Fruit fly (Drosophila melanogaster) whole organism, embryonic: ENCODE results near the gene CG14840.

ENCODE experiments used
- Abd-B ChIP-seq: fragments of 200-800 bp; sonication (Bioruptor generic); optimal IDR thresholded peaks from 2 replicates; lab custom pipeline; 2018; ENCODE audit warnings: missing biosample characterization, mild to moderate bottlenecking, missing genetic modification characterization, moderate library complexity
- Asciz ChIP-seq: fragments of 200-800 bp; sonication (Bioruptor generic); optimal IDR thresholded peaks from 2 replicates; lab custom pipeline; 2017; ENCODE audit warnings: missing biosample characterization, mild to moderate bottlenecking, missing genetic modification characterization, missing genetic modification reagents
- Blimp-1 ChIP-seq: fragments of 200-800 bp; sonication (Bioruptor generic); optimal IDR thresholded peaks from 3 replicates; lab custom pipeline; 2018; ENCODE audit warnings: missing biosample characterization, missing genetic modification characterization, mild to moderate bottlenecking, moderate library complexity, missing genetic modification reagents
- CG10366 ChIP-seq: fragments of 200-800 bp; sonication (Bioruptor generic); IDR thresholded peaks from 2 replicates; pipeline ENCODE4 v1.3.6; 2022; ENCODE audit warnings: missing biosample characterization, missing genetic modification characterization
- CG12219 ChIP-seq: fragments of 200-800 bp; sonication (Bioruptor generic); optimal IDR thresholded peaks from 3 replicates; lab custom pipeline; 2018; ENCODE audit warnings: missing biosample characterization, mild to moderate bottlenecking, missing genetic modification characterization
- CG13296 ChIP-seq: fragments of 200-800 bp; sonication (Bioruptor generic); optimal IDR thresholded peaks from 3 replicates; lab custom pipeline; 2018; ENCODE audit warnings: missing biosample characterization, mild to moderate bottlenecking, missing genetic modification characterization
- CG13424 ChIP-seq: fragments of 200-800 bp; sonication (Bioruptor generic); optimal IDR thresholded peaks from 2 replicates; lab custom pipeline; 2019; ENCODE audit warnings: missing biosample characterization, mild to moderate bottlenecking, missing genetic modification characterization, moderate library complexity
- CG14441 ChIP-seq: fragments of 200-800 bp; sonication (Bioruptor generic); IDR thresholded peaks from 2 replicates; pipeline ENCODE4 v1.3.6; 2022; ENCODE audit warnings: missing biosample characterization, missing genetic modification characterization
- CG1529 ChIP-seq: fragments of 200-800 bp; sonication (Bioruptor generic); optimal IDR thresholded peaks from 3 replicates; lab custom pipeline; 2018; ENCODE audit warnings: missing biosample characterization, missing genetic modification characterization
- CG15696 ChIP-seq: fragments of 200-800 bp; sonication (Bioruptor generic); optimal IDR thresholded peaks from 2 replicates; lab custom pipeline; 2019; ENCODE audit warnings: missing biosample characterization, mild to moderate bottlenecking, missing genetic modification characterization, moderate library complexity
- CG17385 ChIP-seq: fragments of 200-800 bp; sonication (Bioruptor generic); optimal IDR thresholded peaks from 3 replicates; lab custom pipeline; 2018; ENCODE audit warnings: missing biosample characterization, mild to moderate bottlenecking, missing genetic modification characterization
- CG17568 ChIP-seq: fragments of 200-800 bp; sonication (Bioruptor generic); optimal IDR thresholded peaks from 2 replicates; lab custom pipeline; 2018; ENCODE audit warnings: missing biosample characterization, mild to moderate bottlenecking, missing genetic modification characterization, moderate library complexity
- CG18262 ChIP-seq: fragments of 200-800 bp; optimal IDR thresholded peaks from 3 replicates; lab custom pipeline; 2019; ENCODE audit warnings: missing biosample characterization, mild to moderate bottlenecking, missing genetic modification characterization, moderate library complexity
- CG3065 ChIP-seq: fragments of 200-800 bp; sonication (Bioruptor generic); optimal IDR thresholded peaks from 2 replicates; lab custom pipeline; 2016; ENCODE audit warnings: missing biosample characterization, missing genetic modification characterization
- CG3726 ChIP-seq: fragments of 200-800 bp; sonication (Bioruptor generic); IDR thresholded peaks from 3 replicates; pipeline ENCODE4, ENCODE4 v1.3.6; 2022; ENCODE audit warnings: missing biosample characterization, missing genetic modification characterization
- CG3847 ChIP-seq: fragments of 200-800 bp; sonication (Bioruptor generic); IDR thresholded peaks from 2 replicates; pipeline ENCODE4 v1.3.6; 2022; ENCODE audit warnings: missing biosample characterization, missing genetic modification characterization
- CG6175 ChIP-seq: fragments of 200-800 bp; sonication (Bioruptor generic); IDR thresholded peaks from 3 replicates; pipeline ENCODE4 v1.3.6; 2022; ENCODE audit warnings: missing biosample characterization, missing genetic modification characterization
- CG7271 ChIP-seq: fragments of 200-800 bp; sonication (Bioruptor generic); optimal IDR thresholded peaks from 2 replicates; lab custom pipeline; 2018; ENCODE audit warnings: missing biosample characterization, mild to moderate bottlenecking, missing genetic modification characterization, moderate library complexity
- CG7556 ChIP-seq: fragments of 200-800 bp; sonication (Bioruptor generic); optimal IDR thresholded peaks from 2 replicates; lab custom pipeline; 2017; ENCODE audit warnings: missing biosample characterization, mild to moderate bottlenecking, missing genetic modification characterization
- CG7839 ChIP-seq: fragments of 200-800 bp; sonication (Bioruptor generic); optimal IDR thresholded peaks from 3 replicates; lab custom pipeline; 2018; ENCODE audit warnings: missing biosample characterization, mild to moderate bottlenecking, missing genetic modification characterization, moderate library complexity
- CG7987 ChIP-seq: fragments of 200-800 bp; sonication (Bioruptor generic); optimal IDR thresholded peaks from 2 replicates; lab custom pipeline; 2018; ENCODE audit warnings: missing biosample characterization, mild to moderate bottlenecking, missing genetic modification characterization, moderate library complexity
- CG8089 ChIP-seq: fragments of 200-800 bp; sonication (Bioruptor generic); optimal IDR thresholded peaks from 3 replicates; lab custom pipeline; 2016; ENCODE audit warnings: missing biosample characterization, missing genetic modification characterization
- CG8388 ChIP-seq: fragments of 200-800 bp; sonication (Bioruptor generic); optimal IDR thresholded peaks from 2 replicates; lab custom pipeline; 2019; ENCODE audit warnings: missing biosample characterization, mild to moderate bottlenecking, missing genetic modification characterization, moderate library complexity
- CG8924 ChIP-seq: fragments of 200-800 bp; optimal IDR thresholded peaks from 3 replicates; lab custom pipeline; 2019; ENCODE audit warnings: missing biosample characterization, mild to moderate bottlenecking, missing genetic modification characterization, moderate library complexity
- D ChIP-seq, 2 experiments: fragments of 200-800 bp in 1 of 2; fragments of >200 bp in 1 of 2; sonication (Bioruptor generic) in 1 of 2; optimal IDR thresholded peaks; 2 replicates in 1 of 2; 3 replicates in 1 of 2; lab custom pipeline; 2017; ENCODE audit warnings: mild to moderate bottlenecking in 1 of 2, missing biosample characterization in 1 of 2, missing genetic modification characterization in 1 of 2, missing genetic modification reagents in 1 of 2
- HLH54F ChIP-seq: fragments of 200-800 bp; sonication (Bioruptor generic); optimal IDR thresholded peaks from 3 replicates; lab custom pipeline; 2016; ENCODE audit warnings: missing biosample characterization, missing genetic modification characterization
- Mes4 ChIP-seq: fragments of 200-800 bp; sonication (Bioruptor generic); optimal IDR thresholded peaks from 2 replicates; lab custom pipeline; 2016; ENCODE audit warnings: missing biosample characterization, missing genetic modification characterization
- Nf-YA ChIP-seq: fragments of 200-800 bp; sonication (Bioruptor generic); IDR thresholded peaks from 2 replicates; pipeline ENCODE4 v1.3.6; 2022; ENCODE audit warnings: missing biosample characterization, missing genetic modification characterization
- Optix ChIP-seq: fragments of 200-800 bp; sonication (Bioruptor generic); IDR thresholded peaks from 3 replicates; pipeline ENCODE4 v1.3.6; 2022; ENCODE audit warnings: missing biosample characterization, missing genetic modification characterization
- PHDP ChIP-seq: fragments of 200-800 bp; sonication (Bioruptor generic); optimal IDR thresholded peaks from 3 replicates; lab custom pipeline; 2018; ENCODE audit warnings: missing biosample characterization, mild to moderate bottlenecking, missing genetic modification characterization, moderate library complexity
- Sox102F ChIP-seq: fragments of 200-800 bp; sonication (Bioruptor generic); optimal IDR thresholded peaks from 2 replicates; lab custom pipeline; 2018; ENCODE audit warnings: missing biosample characterization, mild to moderate bottlenecking, missing genetic modification characterization, moderate library complexity
- Sry-β ChIP-seq: fragments of 200-800 bp; sonication (Bioruptor generic); optimal IDR thresholded peaks from 2 replicates; lab custom pipeline; 2018; ENCODE audit warnings: missing biosample characterization, mild to moderate bottlenecking, missing genetic modification characterization, moderate library complexity
- Ssrp ChIP-seq: fragments of 200-800 bp; sonication (Bioruptor generic); optimal IDR thresholded peaks from 2 replicates; lab custom pipeline; 2018; ENCODE audit warnings: missing biosample characterization, mild to moderate bottlenecking, missing genetic modification characterization, moderate library complexity
- ase ChIP-seq: fragments of 200-800 bp; sonication (Bioruptor generic); IDR thresholded peaks from 3 replicates; pipeline ENCODE4 v1.3.6; 2022; ENCODE audit warnings: missing biosample characterization, missing genetic modification characterization
- bab2 ChIP-seq: fragments of 200-800 bp; sonication (Bioruptor generic); optimal IDR thresholded peaks from 2 replicates; lab custom pipeline; 2016; ENCODE audit warnings: missing biosample characterization, missing genetic modification characterization
- btn ChIP-seq: fragments of 200-800 bp; sonication (Bioruptor generic); optimal IDR thresholded peaks from 2 replicates; lab custom pipeline; 2016; ENCODE audit warnings: missing biosample characterization, missing genetic modification characterization
- dmrt99B ChIP-seq: fragments of 200-800 bp; sonication (Bioruptor generic); optimal IDR thresholded peaks from 2 replicates; lab custom pipeline; 2018; ENCODE audit warnings: missing biosample characterization, mild to moderate bottlenecking, missing genetic modification characterization, moderate library complexity
- h ChIP-seq: fragments of >200 bp; optimal IDR thresholded peaks from 2 replicates; lab custom pipeline; 2017
- hbn ChIP-seq: fragments of 200-800 bp; sonication (Bioruptor generic); IDR thresholded peaks from 2 replicates; pipeline ENCODE4 v1.3.6; 2022; ENCODE audit warnings: missing biosample characterization, missing genetic modification characterization; ENCODE audit not compliant: partially characterized antibody
- inv ChIP-seq: fragments of 200-800 bp; sonication (Bioruptor generic); IDR thresholded peaks from 2 replicates; pipeline ENCODE4 v1.3.6; 2022; ENCODE audit warnings: missing biosample characterization, missing genetic modification characterization; ENCODE audit not compliant: partially characterized antibody
- lab ChIP-seq: fragments of 200-800 bp; sonication (Bioruptor generic); optimal IDR thresholded peaks from 3 replicates; lab custom pipeline; 2017; ENCODE audit warnings: missing biosample characterization, missing genetic modification characterization, mild to moderate bottlenecking, moderate library complexity, missing genetic modification reagents
- phol ChIP-seq: fragments of 200-800 bp; sonication (Bioruptor generic); optimal IDR thresholded peaks from 3 replicates; lab custom pipeline; 2018; ENCODE audit warnings: missing biosample characterization, mild to moderate bottlenecking, missing genetic modification characterization, moderate library complexity
- sens-2 ChIP-seq: fragments of 200-800 bp; sonication (Bioruptor generic); IDR thresholded peaks from 2 replicates; pipeline ENCODE4 v1.3.6; 2022; ENCODE audit warnings: missing biosample characterization, missing genetic modification characterization
- slbo ChIP-seq: fragments of 200-800 bp; sonication (Bioruptor generic); IDR thresholded peaks from 2 replicates; pipeline ENCODE4 v1.3.6; 2022; ENCODE audit warnings: missing biosample characterization, missing genetic modification characterization
- slp2 ChIP-seq: fragments of 200-800 bp; sonication (Bioruptor generic); optimal IDR thresholded peaks from 2 replicates; lab custom pipeline; 2016; ENCODE audit warnings: missing biosample characterization, missing genetic modification characterization
- toy ChIP-seq: fragments of 200-800 bp; sonication (Bioruptor generic); IDR thresholded peaks from 2 replicates; pipeline ENCODE4 v1.3.6; 2022; ENCODE audit warnings: missing biosample characterization, missing genetic modification characterization
- ttk ChIP-seq: fragments of 200-800 bp; sonication (Bioruptor generic); IDR thresholded peaks from 2 replicates; pipeline ENCODE4 v2.1.2; 2022; ENCODE audit warnings: missing biosample characterization, missing genetic modification characterization
- tup ChIP-seq: fragments of 200-800 bp; sonication (Bioruptor generic); optimal IDR thresholded peaks from 2 replicates; lab custom pipeline; 2016; ENCODE audit warnings: missing biosample characterization, mild to moderate bottlenecking, missing genetic modification characterization, moderate library complexity
- tx ChIP-seq: fragments of 200-800 bp; sonication (Bioruptor generic); optimal IDR thresholded peaks from 2 replicates; lab custom pipeline; 2016; ENCODE audit warnings: missing biosample characterization, missing genetic modification characterization
- unpg ChIP-seq: fragments of 200-800 bp; sonication (Bioruptor generic); optimal IDR thresholded peaks from 3 replicates; lab custom pipeline; 2018; ENCODE audit warnings: missing biosample characterization, mild to moderate bottlenecking, missing genetic modification characterization, moderate library complexity
- wdn ChIP-seq: fragments of 200-800 bp; sonication (Bioruptor generic); IDR thresholded peaks from 2 replicates; pipeline ENCODE4 v1.3.6; 2022; ENCODE audit warnings: missing biosample characterization, missing genetic modification characterization
- yki ChIP-seq: fragments of >200 bp; optimal IDR thresholded peaks from 3 replicates; lab custom pipeline; 2018

CG14840 gene

DNA sequence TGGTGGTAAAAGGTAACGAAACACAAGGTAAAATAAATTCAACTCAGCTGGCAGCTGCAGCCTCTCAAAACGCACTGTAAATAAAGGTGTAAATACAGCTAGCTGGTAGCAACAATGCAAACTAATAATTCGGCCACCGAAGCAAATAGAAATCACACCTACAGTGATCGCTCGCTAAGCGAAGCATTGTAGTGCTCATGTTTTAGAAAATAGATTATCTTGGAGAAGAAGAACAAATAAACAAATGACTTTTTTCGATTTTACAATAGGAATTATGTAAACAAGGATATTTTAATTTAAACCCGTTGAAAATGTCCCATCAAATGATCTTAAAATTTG lies 23.4 kb upstream of the CG14840 start (continued):
- no peak for TF ChIP-seq CG7987 (GFP tag; lab: Kevin White, UChicago)
- TF ChIP-seq ase (GFP tag; lab: Robert Waterston, UW), result no peak
- peak; percentile 23 for TF ChIP-seq phol (tag; lab: Kevin White, UChicago)
- peak; percentile 1 for TF ChIP-seq HLH54F (GFP tag; lab: Kevin White, UChicago)
- TF ChIP-seq ttk, result no peak
- TF ChIP-seq Optix, result no peak
- peak; percentile 5 for TF ChIP-seq Blimp-1 (GFP tag; lab: Kevin White, UChicago)
- no peak for TF ChIP-seq CG18262 (tag; lab: Kevin White, UChicago)
- TF ChIP-seq tx (GFP tag; lab: Kevin White, UChicago), result peak; percentile 36
- peak; percentile 47 for TF ChIP-seq lab (GFP tag; lab: Kevin White, UChicago)
- no peak for TF ChIP-seq CG8089
- TF ChIP-seq CG14441, result no peak
- no peak for TF ChIP-seq CG6175 (GFP tag; lab: Robert Waterston, UW)
- TF ChIP-seq dmrt99B, result peak; percentile 29
- peak; percentile 19 for TF ChIP-seq CG7839
- peak; percentile 5 for TF ChIP-seq btn (GFP tag; lab: Kevin White, UChicago)
- TF ChIP-seq hbn (GFP tag; lab: Robert Waterston, UW), result no peak
- peak; percentile 15 for TF ChIP-seq Ssrp (tag; lab: Kevin White, UChicago)
- peak; percentile 6 for TF ChIP-seq CG17568 (GFP tag; lab: Kevin White, UChicago)
- no peak for TF ChIP-seq wdn (GFP tag; lab: Robert Waterston, UW)
- TF ChIP-seq inv (GFP tag; lab: Robert Waterston, UW), result no peak
- TF ChIP-seq CG1529 (GFP tag; lab: Kevin White, UChicago), result no peak
- no peak for TF ChIP-seq toy (GFP tag; lab: Robert Waterston, UW)
- TF ChIP-seq CG15696 (tag; lab: Kevin White, UChicago), result peak; percentile 10
- TF ChIP-seq Nf-YA (GFP tag; lab: Robert Waterston, UW), result no peak
- no peak for TF ChIP-seq tup (GFP tag; lab: Kevin White, UChicago)
- TF ChIP-seq Asciz, result peak; percentile 24
- TF ChIP-seq CG7271 (tag; lab: Kevin White, UChicago), result peak; percentile 6
- TF ChIP-seq Sox102F (GFP tag; lab: Kevin White, UChicago), result peak; percentile 40
- TF ChIP-seq slbo (GFP tag; lab: Robert Waterston, UW), result no peak
- TF ChIP-seq D (optimal IDR thresholded peaks at IDR 0.05; lab: Kevin White, UChicago), result no peak
- no peak for TF ChIP-seq D (GFP tag; optimal IDR thresholded peaks at IDR 0.05; lab: Kevin White, UChicago)
- no peak for TF ChIP-seq CG3726 (GFP tag; lab: Robert Waterston, UW)
- TF ChIP-seq CG13296, result no peak
- peak; percentile 40 for TF ChIP-seq CG13424 (tag; lab: Kevin White, UChicago)
- no peak for TF ChIP-seq Sry-β (GFP tag; lab: Kevin White, UChicago)
- TF ChIP-seq CG3065 (GFP tag; lab: Kevin White, UChicago), result no peak
- peak; percentile 18 for TF ChIP-seq PHDP (tag; lab: Kevin White, UChicago)
- TF ChIP-seq sens-2 (GFP tag; lab: Robert Waterston, UW), result no peak
- peak; percentile 35 for TF ChIP-seq bab2 (GFP tag; lab: Kevin White, UChicago)
- peak; percentile 30 for TF ChIP-seq CG8388 (GFP tag; lab: Kevin White, UChicago)
- TF ChIP-seq CG12219, result no peak
- TF ChIP-seq Abd-B (GFP tag; lab: Kevin White, UChicago), result no peak
- peak; percentile 16 for TF ChIP-seq unpg (GFP tag; lab: Kevin White, UChicago)
- no peak for TF ChIP-seq Mes4 (GFP tag; lab: Kevin White, UChicago)
- TF ChIP-seq h (lab: Kevin White, UChicago), result no peak
- no peak for TF ChIP-seq CG7556 (GFP tag; lab: Kevin White, UChicago)
- no peak for TF ChIP-seq CG8924 (tag; lab: Kevin White, UChicago)
- peak; percentile 2 for TF ChIP-seq slp2 (GFP tag; lab: Kevin White, UChicago)
- TF ChIP-seq CG10366 (GFP tag; lab: Robert Waterston, UW), result no peak
- peak; percentile 8 for TF ChIP-seq CG17385 (GFP tag; lab: Kevin White, UChicago)
- no peak for TF ChIP-seq yki
- no peak for TF ChIP-seq CG3847
